Fruit fly (Drosophila melanogaster) whole organism, prepupa: ENCODE data around the gene Cchl.

Experiments
- Blimp-1 ChIP-seq: fragments of 200-800 bp; sonication (Bioruptor generic); optimal IDR thresholded peaks from 3 replicates; lab custom pipeline; 2017; ENCODE audit warnings: missing biosample characterization, missing genetic modification characterization, mild to moderate bottlenecking, moderate library complexity, missing genetic modification reagents
- CG10631 ChIP-seq: fragments of 200-800 bp; sonication (Bioruptor generic); optimal IDR thresholded peaks from 2 replicates; lab custom pipeline; 2016; ENCODE audit warnings: missing biosample characterization, missing genetic modification characterization
- CG10669 ChIP-seq: fragments of 200-800 bp; sonication (Bioruptor generic); optimal IDR thresholded peaks from 3 replicates; lab custom pipeline; 2018; ENCODE audit warnings: missing biosample characterization, mild to moderate bottlenecking, missing genetic modification characterization, moderate library complexity
- CG11294 ChIP-seq: fragments of 200-800 bp; sonication (Bioruptor generic); IDR thresholded peaks from 2 replicates; pipeline ENCODE4 v1.3.6; 2022; ENCODE audit warnings: missing biosample characterization, missing genetic modification characterization
- CG11902 ChIP-seq: fragments of 200-800 bp; sonication (Bioruptor generic); optimal IDR thresholded peaks from 3 replicates; lab custom pipeline; 2016; ENCODE audit warnings: missing biosample characterization, missing genetic modification characterization
- CG1621 ChIP-seq: fragments of 200-800 bp; sonication (Bioruptor generic); optimal IDR thresholded peaks from 3 replicates; lab custom pipeline; 2018; ENCODE audit warnings: missing biosample characterization, mild to moderate bottlenecking, missing genetic modification characterization
- CG16779 ChIP-seq: fragments of 200-800 bp; sonication (Bioruptor generic); optimal IDR thresholded peaks from 3 replicates; lab custom pipeline; 2017; ENCODE audit warnings: missing biosample characterization, mild to moderate bottlenecking, missing genetic modification characterization
- CG3032 ChIP-seq: fragments of 200-800 bp; optimal IDR thresholded peaks from 2 replicates; lab custom pipeline; 2019; ENCODE audit warnings: missing biosample characterization, mild to moderate bottlenecking, missing genetic modification characterization, moderate library complexity
- CG31627 ChIP-seq: fragments of 200-800 bp; sonication (Bioruptor generic); optimal IDR thresholded peaks from 3 replicates; lab custom pipeline; 2016; ENCODE audit warnings: missing biosample characterization, missing genetic modification characterization
- CG34406 ChIP-seq: fragments of 200-800 bp; sonication (Bioruptor generic); optimal IDR thresholded peaks from 3 replicates; lab custom pipeline; 2016; ENCODE audit warnings: missing biosample characterization, missing genetic modification characterization
- CG3919 ChIP-seq: fragments of 200-800 bp; sonication (Bioruptor generic); optimal IDR thresholded peaks from 3 replicates; lab custom pipeline; 2016; ENCODE audit warnings: missing biosample characterization, missing genetic modification characterization
- CG4318 ChIP-seq: fragments of 200-800 bp; sonication (Bioruptor generic); optimal IDR thresholded peaks from 3 replicates; lab custom pipeline; 2017; ENCODE audit warnings: missing biosample characterization, mild to moderate bottlenecking, missing genetic modification characterization
- CG6163 ChIP-seq: fragments of 200-800 bp; sonication (Bioruptor generic); IDR thresholded peaks from 3 replicates; pipeline ENCODE4 v1.3.6; 2022; ENCODE audit warnings: missing biosample characterization, missing genetic modification characterization
- CG6808 ChIP-seq: fragments of 200-800 bp; sonication (Bioruptor generic); optimal IDR thresholded peaks from 3 replicates; lab custom pipeline; 2017; ENCODE audit warnings: missing biosample characterization, missing genetic modification characterization, mild to moderate bottlenecking, moderate library complexity, missing genetic modification reagents
- CG6854 ChIP-seq: fragments of 200-800 bp; sonication (Bioruptor generic); optimal IDR thresholded peaks from 2 replicates; lab custom pipeline; 2017; ENCODE audit warnings: missing biosample characterization, mild to moderate bottlenecking, missing genetic modification characterization
- CG7368 ChIP-seq: fragments of 200-800 bp; sonication (Bioruptor generic); optimal IDR thresholded peaks from 3 replicates; lab custom pipeline; 2016; ENCODE audit warnings: missing biosample characterization, missing genetic modification characterization
- CG8119 ChIP-seq: fragments of 200-800 bp; sonication (Bioruptor generic); IDR thresholded peaks from 3 replicates; pipeline ENCODE4 v1.3.6; 2022; ENCODE audit warnings: missing biosample characterization, missing genetic modification characterization
- CG8319 ChIP-seq: fragments of 200-800 bp; sonication (Bioruptor generic); optimal IDR thresholded peaks from 3 replicates; lab custom pipeline; 2016; ENCODE audit warnings: missing biosample characterization, missing genetic modification characterization
- CG8632 ChIP-seq: fragments of 200-800 bp; sonication (Bioruptor generic); optimal IDR thresholded peaks from 3 replicates; lab custom pipeline; 2016; ENCODE audit warnings: missing biosample characterization, missing genetic modification characterization
- CG9139 ChIP-seq: fragments of 200-800 bp; sonication (Bioruptor generic); optimal IDR thresholded peaks from 3 replicates; lab custom pipeline; 2017; ENCODE audit warnings: missing biosample characterization, mild to moderate bottlenecking, missing genetic modification characterization
- Eip75B ChIP-seq: fragments of 200-800 bp; sonication (Bioruptor generic); optimal IDR thresholded peaks from 3 replicates; lab custom pipeline; 2016; ENCODE audit warnings: missing biosample characterization, missing genetic modification characterization
- Eip78C ChIP-seq: fragments of 200-800 bp; sonication (Bioruptor generic); peaks from one replicate; lab custom pipeline; 2016; ENCODE audit warnings: missing biosample characterization, missing genetic modification characterization
- Ets96B ChIP-seq: fragments of 200-800 bp; optimal IDR thresholded peaks from 2 replicates; lab custom pipeline; 2019; ENCODE audit warnings: missing biosample characterization, mild to moderate bottlenecking, missing genetic modification characterization, moderate library complexity
- Gug ChIP-seq: fragments of 200-800 bp; sonication (Bioruptor generic); IDR thresholded peaks from 2 replicates; pipeline ENCODE4 v1.3.6; 2022; ENCODE audit warnings: missing biosample characterization, missing genetic modification characterization
- Hr38 ChIP-seq: sonication (Bioruptor generic); optimal IDR thresholded peaks from 2 replicates; lab custom pipeline; 2016; ENCODE audit warnings: missing biosample characterization, missing genetic modification characterization
- Hr39 ChIP-seq: fragments of 200-800 bp; sonication (Bioruptor generic); optimal IDR thresholded peaks from 2 replicates; lab custom pipeline; 2016; ENCODE audit warnings: missing biosample characterization, missing genetic modification characterization
- Hr4 ChIP-seq: fragments of 200-800 bp; sonication (Bioruptor generic); optimal IDR thresholded peaks from 3 replicates; lab custom pipeline; 2016; ENCODE audit warnings: missing biosample characterization, missing genetic modification characterization
- Lpt ChIP-seq: fragments of 200-800 bp; sonication (Bioruptor generic); optimal IDR thresholded peaks from 3 replicates; lab custom pipeline; 2016; ENCODE audit warnings: missing biosample characterization, missing genetic modification characterization
- Met ChIP-seq: fragments of 200-800 bp; sonication (Bioruptor generic); optimal IDR thresholded peaks from 3 replicates; lab custom pipeline; 2016; ENCODE audit warnings: missing biosample characterization, missing genetic modification characterization
- OdsH ChIP-seq: fragments of 200-800 bp; sonication (Bioruptor generic); optimal IDR thresholded peaks from 3 replicates; lab custom pipeline; 2016; ENCODE audit warnings: missing biosample characterization, missing genetic modification characterization
- Smox ChIP-seq: fragments of 200-800 bp; sonication (Bioruptor generic); optimal IDR thresholded peaks from 3 replicates; lab custom pipeline; 2016; ENCODE audit warnings: missing biosample characterization, missing genetic modification characterization
- Sox102F ChIP-seq: fragments of 200-800 bp; sonication (Bioruptor generic); optimal IDR thresholded peaks from 2 replicates; lab custom pipeline; 2016; ENCODE audit warnings: missing biosample characterization, mild to moderate bottlenecking, missing genetic modification characterization
- Sox14 ChIP-seq: fragments of 200-800 bp; sonication (Bioruptor generic); optimal IDR thresholded peaks from 3 replicates; lab custom pipeline; 2016; ENCODE audit warnings: missing biosample characterization, missing genetic modification characterization
- Sox15 ChIP-seq: fragments of 200-800 bp; sonication (Bioruptor generic); optimal IDR thresholded peaks from 3 replicates; lab custom pipeline; 2016; ENCODE audit warnings: missing biosample characterization, missing genetic modification characterization
- achi ChIP-seq: fragments of 200-800 bp; sonication (Bioruptor generic); optimal IDR thresholded peaks from 3 replicates; lab custom pipeline; 2016; ENCODE audit warnings: missing biosample characterization, missing genetic modification characterization
- cyc ChIP-seq: fragments of 200-800 bp; sonication (Bioruptor generic); optimal IDR thresholded peaks from 3 replicates; lab custom pipeline; 2016; ENCODE audit warnings: missing biosample characterization, missing genetic modification characterization
- dac ChIP-seq: fragments of 200-800 bp; sonication (Bioruptor generic); optimal IDR thresholded peaks from 2 replicates; lab custom pipeline; 2017; ENCODE audit warnings: missing biosample characterization, mild to moderate bottlenecking, missing genetic modification characterization
- dsx ChIP-seq: fragments of 200-800 bp; optimal IDR thresholded peaks from 3 replicates; lab custom pipeline; 2019; ENCODE audit warnings: missing biosample characterization, mild to moderate bottlenecking, missing genetic modification characterization, moderate library complexity; ENCODE audit not compliant: poor library complexity, severe bottlenecking
- esn ChIP-seq: fragments of 200-800 bp; sonication (Bioruptor generic); optimal IDR thresholded peaks from 2 replicates; lab custom pipeline; 2016; ENCODE audit warnings: missing biosample characterization, mild to moderate bottlenecking, missing genetic modification characterization, moderate library complexity
- fd85E ChIP-seq: fragments of 200-800 bp; sonication (Bioruptor generic); optimal IDR thresholded peaks from 3 replicates; lab custom pipeline; 2016; ENCODE audit warnings: missing biosample characterization, missing genetic modification characterization
- fkh ChIP-seq: fragments of 200-800 bp; sonication (Bioruptor generic); optimal IDR thresholded peaks from 3 replicates; lab custom pipeline; 2017; ENCODE audit warnings: missing biosample characterization, mild to moderate bottlenecking, missing genetic modification characterization, moderate library complexity
- net ChIP-seq: fragments of 200-800 bp; sonication (Bioruptor generic); optimal IDR thresholded peaks from 3 replicates; lab custom pipeline; 2016; ENCODE audit warnings: missing biosample characterization, missing genetic modification characterization
- pdm3 ChIP-seq: fragments of 200-800 bp; sonication (Bioruptor generic); optimal IDR thresholded peaks from 3 replicates; lab custom pipeline; 2016; ENCODE audit warnings: missing biosample characterization, missing genetic modification characterization
- spab ChIP-seq: fragments of 200-800 bp; sonication (Bioruptor generic); optimal IDR thresholded peaks from 2 replicates; lab custom pipeline; 2017; ENCODE audit warnings: missing biosample characterization, mild to moderate bottlenecking, missing genetic modification characterization, missing genetic modification reagents
- ss ChIP-seq, 2 experiments: fragments of 200-800 bp; sonication (Bioruptor generic); optimal IDR thresholded peaks; 2 replicates in 1 of 2; 3 replicates in 1 of 2; lab custom pipeline; 2017 to 2018; ENCODE audit warnings: mild to moderate bottlenecking in 2 of 2, missing biosample characterization in 2 of 2, missing genetic modification characterization in 2 of 2, moderate library complexity in 1 of 2
- svp ChIP-seq: fragments of 200-800 bp; sonication (Bioruptor generic); peaks from one replicate; lab custom pipeline; 2016; ENCODE audit warnings: missing biosample characterization, missing genetic modification characterization
- topi ChIP-seq: fragments of 200-800 bp; sonication (Bioruptor generic); optimal IDR thresholded peaks from 3 replicates; lab custom pipeline; 2016; ENCODE audit warnings: missing biosample characterization, missing genetic modification characterization
- vri ChIP-seq: fragments of 200-800 bp; sonication (Bioruptor generic); optimal IDR thresholded peaks from 3 replicates; lab custom pipeline; 2016; ENCODE audit warnings: missing biosample characterization, mild to moderate bottlenecking, missing genetic modification characterization

The Cchl gene

dm6 chr3R:21998877-21999276 lies 28.4 kb downstream of the Cchl start:
- TF ChIP-seq achi (GFP tag; lab: Kevin White, UChicago) (no peak), net (no peak), dsx (GFP tag; lab: Kevin White, UChicago) (peak; percentile 24), spab (GFP tag; lab: Kevin White, UChicago) (no peak), Hr39 (GFP tag; lab: Kevin White, UChicago) (peak; percentile 1), CG11902 (GFP tag; lab: Kevin White, UChicago) (no peak), dac (GFP tag; lab: Kevin White, UChicago) (no peak), Smox (GFP tag; lab: Kevin White, UChicago) (peak; percentile 2), topi (GFP tag; lab: Kevin White, UChicago) (peak; percentile 3), esn (peak; percentile 8), vri (GFP tag; lab: Kevin White, UChicago) (no peak), fkh (no peak), svp (GFP tag; lab: Kevin White, UChicago) (peak; percentile 53), ss (GFP tag; optimal IDR thresholded peaks at IDR 0.05; lab: Kevin White, UChicago) (no peak), pdm3 (GFP tag; lab: Kevin White, UChicago) (no peak), CG10631 (peak; percentile 13), Hr38 (GFP tag; lab: Kevin White, UChicago) (no peak), CG9139 (no peak), Gug (no peak), CG10669 (GFP tag; lab: Kevin White, UChicago) (peak; percentile 2), Ets96B (tag; lab: Kevin White, UChicago) (peak; percentile 15), CG4318 (GFP tag; lab: Kevin White, UChicago) (no peak), Sox15 (no peak), CG3032 (peak; percentile 15), Eip78C (GFP tag; lab: Kevin White, UChicago) (peak; percentile 72)

- TF ChIP-seq CG6163 (GFP tag; lab: Robert Waterston, UW) (peak; percentile 74), achi (GFP tag; lab: Kevin White, UChicago) (peak; percentile 72), dac (GFP tag; lab: Kevin White, UChicago) (no peak), CG1621 (tag; lab: Kevin White, UChicago) (peak; percentile 27), fd85E (GFP tag; lab: Kevin White, UChicago) (no peak), CG8319 (GFP tag; lab: Kevin White, UChicago) (peak; percentile 43), Lpt (GFP tag; lab: Kevin White, UChicago) (peak; percentile 29), CG3919 (GFP tag; lab: Kevin White, UChicago) (peak; percentile 64), CG8119 (GFP tag; lab: Robert Waterston, UW) (peak; percentile 80), CG7368 (peak; percentile 24), CG8632 (GFP tag; lab: Kevin White, UChicago) (peak; percentile 24), CG9139 (peak; percentile 6), Sox14 (GFP tag; lab: Kevin White, UChicago) (peak; percentile 72), Blimp-1 (GFP tag; lab: Kevin White, UChicago) (no peak), CG3032 (peak; percentile 51), OdsH (GFP tag; lab: Kevin White, UChicago) (peak; percentile 79), CG4318 (GFP tag; lab: Kevin White, UChicago) (peak; percentile 55), Gug (peak; percentile 70; the same call in 1 of the 2 replicates), Eip75B (GFP tag; lab: Kevin White, UChicago) (no peak), CG34406 (GFP tag; lab: Kevin White, UChicago) (peak; percentile 37), cyc (GFP tag; lab: Kevin White, UChicago) (peak; percentile 52), vri (GFP tag; lab: Kevin White, UChicago) (no peak), CG11902 (GFP tag; lab: Kevin White, UChicago) (peak; percentile 52), Eip78C (GFP tag; lab: Kevin White, UChicago) (peak; percentile 91), spab (GFP tag; lab: Kevin White, UChicago) (peak; percentile 2), CG6808 (GFP tag; lab: Kevin White, UChicago) (no peak), CG6854 (GFP tag; lab: Kevin White, UChicago) (no peak), net (peak; percentile 64), CG10669 (GFP tag; lab: Kevin White, UChicago) (peak; percentile 60), fkh (no peak), CG16779 (tag; lab: Kevin White, UChicago) (no peak), CG31627 (GFP tag; lab: Kevin White, UChicago) (peak; percentile 72), Sox102F (peak; percentile 17), topi (GFP tag; lab: Kevin White, UChicago) (peak; percentile 52), CG11294 (GFP tag; lab: Robert Waterston, UW) (peak; percentile 75), ss (GFP tag; optimal IDR thresholded peaks at IDR 0.05; lab: Kevin White, UChicago) (peak in 1 of 2 experiments; percentile 11), Met (GFP tag; lab: Kevin White, UChicago) (peak; percentile 47), Hr4 (GFP tag; lab: Kevin White, UChicago) (peak; percentile 89), Ets96B (tag; lab: Kevin White, UChicago) (peak; percentile 43), pdm3 (GFP tag; lab: Kevin White, UChicago) (peak; percentile 75)
These were observed 34.4 kb downstream of the Cchl start for dm6 chr3R:21992909-21993308.
